Worm (Caenorhabditis elegans) whole organism, L2 larva: ENCODE measurements around the gene C31B8.1.
"Not testable (repeated sequence)": the region's sequence is repeated elsewhere in the genome, so short reads cannot be mapped to it uniquely, and the experiment has no call there.

ENCODE experiments used
- alr-1 ChIP-seq: fragments of 150-350 bp; optimal IDR thresholded peaks from 2 replicates; lab custom pipeline; 2014; ENCODE audit warnings: missing biosample characterization, missing genetic modification characterization
- ama-1 ChIP-seq: fragments of 150-350 bp; optimal IDR thresholded peaks from 2 replicates; lab custom pipeline; 2018; ENCODE audit warnings: inconsistent platforms
- ceh-82 ChIP-seq: fragments of 150-350 bp; optimal IDR thresholded peaks from 2 replicates; lab custom pipeline; 2014; ENCODE audit warnings: missing biosample characterization, missing genetic modification characterization
- crh-2 ChIP-seq: sonication (generic microtip); optimal IDR thresholded peaks from 2 replicates; lab custom pipeline; 2017; ENCODE audit warnings: missing biosample characterization, missing genetic modification characterization
- elt-1 ChIP-seq: fragments of 150-350 bp; optimal IDR thresholded peaks from 2 replicates; lab custom pipeline; 2014; ENCODE audit warnings: missing biosample characterization, missing genetic modification characterization
- elt-3 ChIP-seq: sonication (generic microtip); optimal IDR thresholded peaks from 2 replicates; lab custom pipeline; 2017; ENCODE audit warnings: missing biosample characterization, missing genetic modification characterization
- fos-1 ChIP-seq: fragments of 150-350 bp; optimal IDR thresholded peaks from 2 replicates; lab custom pipeline; 2014; ENCODE audit warnings: missing biosample characterization, missing genetic modification characterization
- lin-11 ChIP-seq: fragments of 150-350 bp; sonication (generic microtip); optimal IDR thresholded peaks from 2 replicates; lab custom pipeline; 2014; ENCODE audit warnings: missing biosample characterization, missing genetic modification characterization, inconsistent platforms, mixed read lengths
- lin-13 ChIP-seq: fragments of 150-350 bp; optimal IDR thresholded peaks from 2 replicates; lab custom pipeline; 2014; ENCODE audit warnings: missing biosample characterization, missing genetic modification reagents, missing genetic modification characterization
- lsy-2 ChIP-seq, 2 experiments: fragments of 150-350 bp in 1 of 2; sonication (generic microtip) in 1 of 2; optimal IDR thresholded peaks; 2 replicates each; lab custom pipeline; 2014 to 2017; ENCODE audit warnings: missing biosample characterization in 2 of 2, missing genetic modification characterization in 2 of 2
- nhr-237 ChIP-seq: fragments of 150-350 bp; optimal IDR thresholded peaks from 2 replicates; lab custom pipeline; 2014; ENCODE audit warnings: missing biosample characterization, missing genetic modification characterization
- nhr-77 ChIP-seq: fragments of 150-350 bp; optimal IDR thresholded peaks from 2 replicates; lab custom pipeline; 2014; ENCODE audit warnings: missing biosample characterization, missing genetic modification characterization
- snpc-4 ChIP-seq: fragments of 150-350 bp; optimal IDR thresholded peaks from 2 replicates; lab custom pipeline; 2014; ENCODE audit warnings: missing biosample characterization, missing genetic modification characterization
- unc-39 ChIP-seq: fragments of 150-350 bp; optimal IDR thresholded peaks from 2 replicates; lab custom pipeline; 2014; ENCODE audit warnings: missing biosample characterization, missing genetic modification characterization

ce11 chrV:2952102-2952501 is 20.8 kb downstream of the C31B8.1 start, which contains the start of gene srw-122:
- not testable (repeated sequence) for TF ChIP-seq nhr-77; lsy-2 (tag; optimal IDR thresholded peaks at IDR 0.05; lab: Kevin White, UChicago); elt-3 (tag; lab: Kevin White, UChicago); fos-1 (tag; lab: Kevin White, UChicago); elt-1 (tag; lab: Kevin White, UChicago); lin-11 (tag; lab: Kevin White, UChicago); ama-1 (lab: Kevin White, UChicago); lin-13 (GFP tag; lab: Kevin White, UChicago); unc-39 (tag; lab: Kevin White, UChicago); ceh-82 (tag; lab: Kevin White, UChicago); nhr-237 (tag; lab: Kevin White, UChicago); crh-2 (tag; lab: Kevin White, UChicago); alr-1 (tag; lab: Kevin White, UChicago); snpc-4 (tag; lab: Kevin White, UChicago)
